Fruit fly (Drosophila melanogaster): ENCODE results near the gene CG14200.

CG14200 gene

dm6 chrX:19521753-19522383, 26.6 kb downstream of the CG14200 start, which contains the start of the genes Idh3a and CoRest (continued):
- TF ChIP-seq CG17912 (GFP tag; optimal IDR thresholded peaks at IDR 0.05) (no peak), CG14441 (GFP tag; IDR thresholded peaks at IDR 0.05) (peak; percentile 44; the same call in 1 of the 2 replicates), CG7357 (GFP tag; IDR thresholded peaks at IDR 0.05) (no peak), fu2 (GFP tag; optimal IDR thresholded peaks at IDR 0.05) (peak; percentile 0), CG30431 (GFP tag; optimal IDR thresholded peaks at IDR 0.05) (no peak), lilli (GFP tag; optimal IDR thresholded peaks at IDR 0.05) (peak; percentile 15), ash1 (GFP tag; optimal IDR thresholded peaks at IDR 0.05) (no peak), so (GFP tag; IDR thresholded peaks at IDR 0.05) (no peak), CG9727 (GFP tag; optimal IDR thresholded peaks at IDR 0.05) (peak; percentile 38), seq (GFP tag; IDR thresholded peaks at IDR 0.05) (peak; percentile 67), sqz (GFP tag; optimal IDR thresholded peaks at IDR 0.05) (no peak), CG4424 (GFP tag; optimal IDR thresholded peaks at IDR 0.05) (no peak), CG14710 (tag; optimal IDR thresholded peaks at IDR 0.05) (peak; percentile 63), ATbp (GFP tag; optimal IDR thresholded peaks at IDR 0.05) (no peak), CG6654 (GFP tag; optimal IDR thresholded peaks at IDR 0.05) (no peak), CG12659 (GFP tag; optimal IDR thresholded peaks at IDR 0.05) (peak; percentile 28), CG2875 (GFP tag; optimal IDR thresholded peaks at IDR 0.05) (no peak), CG10431 (GFP tag; optimal IDR thresholded peaks at IDR 0.05) (no peak), Ada2b (GFP tag; IDR thresholded peaks at IDR 0.05) (no peak), Nf-YA (GFP tag; IDR thresholded peaks at IDR 0.05) (no peak), Lhr (GFP tag; optimal IDR thresholded peaks at IDR 0.05) (peak; percentile 45), CG3838 (GFP tag; optimal IDR thresholded peaks at IDR 0.05) (no peak), inv (GFP tag; IDR thresholded peaks at IDR 0.05; ENCODE audit: partially characterized antibody) (peak; percentile 69), mld (GFP tag; IDR thresholded peaks at IDR 0.05; ENCODE audit: partially characterized antibody) (no peak), Bteb2 (GFP tag; optimal IDR thresholded peaks at IDR 0.05) (no peak), CG9932 (GFP tag; IDR thresholded peaks at IDR 0.05) (peak; percentile 64), Atf-2 (GFP tag; optimal IDR thresholded peaks at IDR 0.05) (no peak), CG15479 (GFP tag; optimal IDR thresholded peaks at IDR 0.05) (no peak), gcm2 (GFP tag; optimal IDR thresholded peaks at IDR 0.05) (no peak), Sry-δ (GFP tag; optimal IDR thresholded peaks at IDR 0.05) (peak; percentile 83), Max (GFP tag; optimal IDR thresholded peaks at IDR 0.05) (peak; percentile 12), knrl (GFP tag; IDR thresholded peaks at IDR 0.05; ENCODE audit: partially characterized antibody) (peak; percentile 81), CG11695 (GFP tag; IDR thresholded peaks at IDR 0.05) (no peak), CG16813 (GFP tag; IDR thresholded peaks at IDR 0.05; ENCODE audit: partially characterized antibody) (peak; percentile 81), nerfin-1 (tag; optimal IDR thresholded peaks at IDR 0.05) (peak; percentile 14), ham (GFP tag; IDR thresholded peaks at IDR 0.05) (no peak), Jarid2 (GFP tag; optimal IDR thresholded peaks at IDR 0.05) (no peak), CG31365 (tag; optimal IDR thresholded peaks at IDR 0.05) (no peak), Adf1 (GFP tag; IDR thresholded peaks at IDR 0.05) (no peak), kni (GFP tag; optimal IDR thresholded peaks at IDR 0.05) (no peak), Hand (GFP tag; optimal IDR thresholded peaks at IDR 0.05) (no peak), Elba2 (GFP tag; optimal IDR thresholded peaks at IDR 0.05) (no peak), mam (GFP tag; optimal IDR thresholded peaks at IDR 0.05) (peak; percentile 50), fd102C (GFP tag; optimal IDR thresholded peaks at IDR 0.05) (no peak), CG4854 (GFP tag; optimal IDR thresholded peaks at IDR 0.05) (no peak), Med (GFP tag) (peak; percentile 73), CG4730 (GFP tag; IDR thresholded peaks at IDR 0.05) (no peak), CG10959 (GFP tag; IDR thresholded peaks at IDR 0.05) (no peak), CG3726 (GFP tag; IDR thresholded peaks at IDR 0.05) (no peak), Six4 (GFP tag; optimal IDR thresholded peaks at IDR 0.05) (no peak), sim (GFP tag; IDR thresholded peaks at IDR 0.05) (no peak)
